Worm (Caenorhabditis elegans) whole organism, midembryonic: ENCODE measurements around the gene T03D3.5.

ENCODE experiments used
- T22C8.4 ChIP-seq: fragments of 200-800 bp; sonication (Bioruptor generic); IDR thresholded peaks from 2 replicates; pipeline ENCODE4 v1.3.6; 2022; ENCODE audit warnings: missing genetic modification characterization, missing compliant biosample characterization
- cog-1 ChIP-seq: sonication (generic microtip); optimal IDR thresholded peaks from 2 replicates; lab custom pipeline; 2016; ENCODE audit warnings: missing genetic modification characterization, missing compliant biosample characterization
- flt-1 ChIP-seq: fragments of 200-800 bp; sonication (Bioruptor generic); IDR thresholded peaks from 2 replicates; pipeline ENCODE4 v1.3.6; 2022; ENCODE audit warnings: missing genetic modification characterization, missing compliant biosample characterization
- klf-2 ChIP-seq: fragments of 200-800 bp; sonication (Bioruptor generic); conservative IDR thresholded peaks from 2 replicates; pipeline ENCODE4 v1.3.6; 2022; ENCODE audit warnings: missing genetic modification reagents, missing genetic modification characterization, missing compliant biosample characterization
- med-1 ChIP-seq: sonication (generic microtip); optimal IDR thresholded peaks from 2 replicates; lab custom pipeline; 2017; ENCODE audit warnings: missing genetic modification characterization, mild to moderate bottlenecking, missing compliant biosample characterization, antibody characterized with exemption, missing genetic modification reagents; ENCODE audit not compliant: insufficient read depth
- ref-1 ChIP-seq: fragments of 200-800 bp; sonication (Bioruptor generic); conservative IDR thresholded peaks from 2 replicates; pipeline ENCODE4 v1.3.6; 2022; ENCODE audit warnings: missing genetic modification reagents, missing genetic modification characterization, missing compliant biosample characterization
- tab-1 ChIP-seq: fragments of 200-800 bp; sonication (Bioruptor generic); IDR thresholded peaks from 2 replicates; pipeline ENCODE4 v1.3.6; 2022; ENCODE audit warnings: missing genetic modification characterization, missing compliant biosample characterization
- ztf-23 ChIP-seq: fragments of 200-800 bp; sonication (Bioruptor generic); IDR thresholded peaks from 2 replicates; pipeline ENCODE4 v1.3.6; 2022; ENCODE audit warnings: missing genetic modification reagents, missing genetic modification characterization, missing compliant biosample characterization
- ztf-29 ChIP-seq: fragments of 200-800 bp; sonication (Bioruptor generic); IDR thresholded peaks from 2 replicates; pipeline ENCODE4 v1.3.6; 2022; ENCODE audit warnings: missing genetic modification reagents, missing genetic modification characterization, missing compliant biosample characterization

Gene T03D3.5

ce11 chrV:2799172-2799869 is 27.3 kb downstream of the T03D3.5 start:
- TF ChIP-seq tab-1 (GFP tag; lab: Robert Waterston, UW) (no peak), ztf-23 (GFP tag; lab: Robert Waterston, UW) (no peak), T22C8.4 (GFP tag; lab: Robert Waterston, UW) (no peak)

DNA sequence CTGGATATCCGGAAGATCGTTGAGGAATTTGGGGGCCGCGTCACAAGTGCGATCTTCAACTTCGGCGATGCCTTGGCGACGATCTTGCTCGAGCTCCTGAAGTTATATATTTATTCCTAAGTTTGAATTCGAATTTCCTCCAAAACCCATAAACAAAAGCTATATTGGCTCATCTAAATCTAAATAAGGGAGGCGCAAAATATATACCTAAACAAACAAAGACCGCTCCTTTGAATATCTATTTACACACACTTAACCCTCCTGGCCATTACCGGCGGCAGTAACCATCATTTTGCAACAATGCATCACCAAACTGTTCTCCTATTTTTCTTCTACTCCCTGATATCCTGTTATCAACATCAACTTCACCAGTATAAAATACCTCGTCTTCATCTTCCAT is 30.6 kb downstream of the T03D3.5 start, which contains the start of gene F54E2.2:
F54E2.2 (plus strand) TSS at position 301 of the 400 bp plus-strand sequence.
- TF ChIP-seq flt-1 (GFP tag; lab: Robert Waterston, UW): no peak
- TF ChIP-seq med-1 (GFP tag; lab: Kevin White, UChicago): no peak
- no peak for TF ChIP-seq tab-1 (GFP tag; lab: Robert Waterston, UW)
- TF ChIP-seq ref-1 (GFP tag; lab: Robert Waterston, UW): no peak
- no peak for TF ChIP-seq T22C8.4 (GFP tag; lab: Robert Waterston, UW)
- TF ChIP-seq ztf-23 (GFP tag; lab: Robert Waterston, UW): no peak

DNA sequence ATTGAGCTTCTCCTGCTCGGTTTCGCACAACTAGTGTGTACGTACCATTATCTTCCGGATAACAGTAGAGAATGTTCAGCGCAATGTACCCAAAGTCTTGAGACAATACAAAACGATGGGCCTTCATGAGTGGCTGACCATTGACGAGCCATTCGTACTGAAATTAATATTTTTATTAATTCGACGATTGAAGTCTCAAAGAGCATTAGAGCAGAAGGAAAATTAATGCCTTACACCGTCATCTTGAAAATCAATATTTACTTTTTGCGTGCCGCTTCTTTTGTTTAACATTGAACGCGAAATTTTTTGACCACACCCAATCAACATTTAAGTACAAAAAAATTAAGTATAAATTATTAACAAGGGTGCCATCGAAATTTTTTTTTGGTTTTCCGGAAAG is 33.7 kb downstream of the T03D3.5 start:
- TF ChIP-seq tab-1 (GFP tag; lab: Robert Waterston, UW): no peak
- TF ChIP-seq cog-1 (tag; lab: Kevin White, UChicago): no peak
- no peak for TF ChIP-seq med-1 (GFP tag; lab: Kevin White, UChicago)
- no peak for TF ChIP-seq ztf-23 (GFP tag; lab: Robert Waterston, UW)
- no peak for TF ChIP-seq ztf-29 (GFP tag; lab: Robert Waterston, UW)
- no peak for TF ChIP-seq ref-1 (GFP tag; lab: Robert Waterston, UW)
- TF ChIP-seq flt-1 (GFP tag; lab: Robert Waterston, UW): no peak
- no peak for TF ChIP-seq T22C8.4 (GFP tag; lab: Robert Waterston, UW)
- no peak for TF ChIP-seq klf-2 (GFP tag; lab: Robert Waterston, UW)

ce11 chrV:2780786-2781185 is 45.8 kb downstream of the T03D3.5 start, which contains the start of gene R05D8.11:
Gene R05D8.11, minus strand, starts transcription at chrV:2780886.
- TF ChIP-seq ztf-23 (GFP tag; lab: Robert Waterston, UW): no peak

DNA sequence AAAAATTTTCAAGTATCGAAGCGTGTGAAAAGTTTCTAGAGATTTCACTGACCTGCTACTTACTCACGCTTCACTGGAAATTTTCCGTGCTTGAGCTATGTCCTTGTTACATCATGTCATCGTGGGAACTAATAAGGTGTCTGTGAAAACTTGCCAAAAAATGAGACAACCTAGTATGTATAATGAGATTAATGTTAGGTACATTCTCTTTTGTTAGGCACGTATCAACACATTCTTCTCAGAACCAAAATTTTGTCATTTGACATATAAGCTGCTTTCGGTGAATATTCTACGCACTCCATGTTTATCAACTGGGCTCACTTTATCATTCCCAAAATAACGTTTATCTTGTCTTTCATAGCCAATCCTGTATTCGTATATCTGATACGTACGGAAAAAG is 52.6 kb downstream of the T03D3.5 start, which contains the start of gene srj-18:
srj-18 (plus strand) TSS at position 301 of the 400 bp plus-strand sequence.
- TF ChIP-seq T22C8.4 (GFP tag; lab: Robert Waterston, UW): no peak
- no peak for TF ChIP-seq klf-2 (GFP tag; lab: Robert Waterston, UW)
- no peak for TF ChIP-seq flt-1 (GFP tag; lab: Robert Waterston, UW)
- no peak for TF ChIP-seq ztf-23 (GFP tag; lab: Robert Waterston, UW)
- no peak for TF ChIP-seq ztf-29 (GFP tag; lab: Robert Waterston, UW)
- TF ChIP-seq med-1 (GFP tag; lab: Kevin White, UChicago): no peak
